Fruit fly (Drosophila melanogaster) whole organism, embryonic: Measurements from ENCODE around the gene svr.

Experiments used
- Ada2b ChIP-seq: fragments of 200-800 bp; sonication (Bioruptor generic); IDR thresholded peaks from 2 replicates; pipeline ENCODE4 v1.3.6; 2022; ENCODE audit warnings: missing biosample characterization, missing genetic modification characterization
- Bdp1 ChIP-seq: fragments of 200-800 bp; sonication (Bioruptor generic); optimal IDR thresholded peaks from 3 replicates; lab custom pipeline; 2016; ENCODE audit warnings: missing biosample characterization, missing genetic modification characterization
- CG10366 ChIP-seq: fragments of 200-800 bp; sonication (Bioruptor generic); IDR thresholded peaks from 2 replicates; pipeline ENCODE4 v1.3.6; 2022; ENCODE audit warnings: missing biosample characterization, missing genetic modification characterization
- CG10431 ChIP-seq: fragments of 200-800 bp; sonication (Bioruptor generic); optimal IDR thresholded peaks from 3 replicates; lab custom pipeline; 2018; ENCODE audit warnings: missing biosample characterization, mild to moderate bottlenecking, missing genetic modification characterization
- CG11456 ChIP-seq: fragments of 200-800 bp; sonication (Bioruptor generic); IDR thresholded peaks from 3 replicates; pipeline ENCODE4 v1.3.6; 2022; ENCODE audit warnings: missing biosample characterization, missing genetic modification characterization
- CG13296 ChIP-seq: fragments of 200-800 bp; sonication (Bioruptor generic); optimal IDR thresholded peaks from 3 replicates; lab custom pipeline; 2018; ENCODE audit warnings: missing biosample characterization, mild to moderate bottlenecking, missing genetic modification characterization
- CG15601 ChIP-seq: fragments of 200-800 bp; sonication (Bioruptor generic); optimal IDR thresholded peaks from 3 replicates; lab custom pipeline; 2019; ENCODE audit warnings: missing biosample characterization, mild to moderate bottlenecking, missing genetic modification characterization, moderate library complexity
- CG17361 ChIP-seq: fragments of 200-800 bp; sonication (Bioruptor generic); IDR thresholded peaks from 3 replicates; pipeline ENCODE4 v1.3.6; 2022; ENCODE audit warnings: missing biosample characterization, missing genetic modification characterization
- CG17612 ChIP-seq: fragments of 200-800 bp; sonication (Bioruptor generic); IDR thresholded peaks from 2 replicates; pipeline ENCODE4 v1.3.6; 2022; ENCODE audit warnings: missing biosample characterization, missing genetic modification characterization
- CG18011 ChIP-seq: fragments of 200-800 bp; sonication (Bioruptor generic); optimal IDR thresholded peaks from 2 replicates; lab custom pipeline; 2017; ENCODE audit warnings: missing biosample characterization, missing genetic modification characterization, mild to moderate bottlenecking, moderate library complexity, missing genotype
- CG18599 ChIP-seq: fragments of 200-800 bp; sonication (Bioruptor generic); optimal IDR thresholded peaks from 3 replicates; lab custom pipeline; 2017; ENCODE audit warnings: missing biosample characterization, missing genetic modification characterization, mild to moderate bottlenecking, moderate library complexity, missing genetic modification reagents
- CG2120 ChIP-seq: fragments of 200-800 bp; sonication (Bioruptor generic); optimal IDR thresholded peaks from 3 replicates; lab custom pipeline; 2016; ENCODE audit warnings: missing biosample characterization, missing genetic modification characterization
- CG2678 ChIP-seq: fragments of 200-800 bp; sonication (Bioruptor generic); optimal IDR thresholded peaks from 3 replicates; lab custom pipeline; 2019; ENCODE audit warnings: missing biosample characterization, mild to moderate bottlenecking, missing genetic modification characterization, moderate library complexity
- CG30431 ChIP-seq: fragments of 200-800 bp; sonication (Bioruptor generic); optimal IDR thresholded peaks from 2 replicates; lab custom pipeline; 2017; ENCODE audit warnings: missing biosample characterization, missing genetic modification characterization
- CG4404 ChIP-seq: fragments of 200-800 bp; sonication (Bioruptor generic); IDR thresholded peaks from 2 replicates; pipeline ENCODE4 v1.3.6; 2022; ENCODE audit warnings: missing biosample characterization, missing genetic modification characterization
- CG4730 ChIP-seq: fragments of 200-800 bp; sonication (Bioruptor generic); IDR thresholded peaks from 2 replicates; pipeline ENCODE4 v1.3.6; 2022; ENCODE audit warnings: missing biosample characterization, missing genetic modification characterization
- CG6854 ChIP-seq: fragments of 200-800 bp; sonication (Bioruptor generic); optimal IDR thresholded peaks from 3 replicates; lab custom pipeline; 2017; ENCODE audit warnings: missing biosample characterization, mild to moderate bottlenecking, missing genetic modification characterization
- CG7556 ChIP-seq: fragments of 200-800 bp; sonication (Bioruptor generic); optimal IDR thresholded peaks from 2 replicates; lab custom pipeline; 2017; ENCODE audit warnings: missing biosample characterization, mild to moderate bottlenecking, missing genetic modification characterization
- CG7963 ChIP-seq: fragments of 200-800 bp; sonication (Bioruptor generic); IDR thresholded peaks from 3 replicates; pipeline ENCODE4 v1.3.6; 2022; ENCODE audit warnings: missing biosample characterization, missing genetic modification characterization; ENCODE audit not compliant: partially characterized antibody
- CG8089 ChIP-seq: fragments of 200-800 bp; sonication (Bioruptor generic); optimal IDR thresholded peaks from 3 replicates; lab custom pipeline; 2016; ENCODE audit warnings: missing biosample characterization, missing genetic modification characterization
- CG8290 ChIP-seq, 3 experiments: fragments of 200-800 bp; sonication (Bioruptor generic); optimal IDR thresholded peaks; 2 replicates each; lab custom pipeline; 2016 to 2019; ENCODE audit warnings: missing biosample characterization in 3 of 3, missing genetic modification characterization in 3 of 3, mild to moderate bottlenecking in 2 of 3, moderate library complexity in 1 of 3
- Dip2 ChIP-seq: fragments of 200-800 bp; sonication (Bioruptor generic); IDR thresholded peaks from 2 replicates; pipeline ENCODE4 v1.3.6; 2022; ENCODE audit warnings: missing biosample characterization, missing genetic modification characterization
- H15 ChIP-seq: fragments of 200-800 bp; sonication (Bioruptor generic); IDR thresholded peaks from 3 replicates; pipeline ENCODE4 v1.3.6; 2022; ENCODE audit warnings: missing biosample characterization, missing genetic modification characterization
- Hr39 ChIP-seq: fragments of >200 bp; optimal IDR thresholded peaks from 2 replicates; lab custom pipeline; 2017
- Hr78 ChIP-seq, 2 experiments: fragments of 200-800 bp in 1 of 2; fragments of >200 bp in 1 of 2; sonication (Bioruptor generic) in 1 of 2; optimal IDR thresholded peaks; 2 replicates each; lab custom pipeline; 2017 to 2019; ENCODE audit warnings: missing biosample characterization in 2 of 2, missing genetic modification characterization in 2 of 2, mild to moderate bottlenecking in 1 of 2, moderate library complexity in 1 of 2
- Hsf ChIP-seq: fragments of 200-800 bp; sonication (Bioruptor generic); optimal IDR thresholded peaks from 3 replicates; lab custom pipeline; 2016; ENCODE audit warnings: missing biosample characterization, missing genetic modification characterization
- MTF-1 ChIP-seq: fragments of 200-800 bp; sonication (Bioruptor generic); optimal IDR thresholded peaks from 2 replicates; lab custom pipeline; 2018; ENCODE audit warnings: missing biosample characterization, mild to moderate bottlenecking, missing genetic modification characterization, borderline replicate concordance
- Med ChIP-seq: fragments of 200-800 bp; sonication (Bioruptor generic); peaks from one replicate; lab custom pipeline; 2016; ENCODE audit warnings: missing biosample characterization, missing genetic modification characterization, mild to moderate bottlenecking, inconsistent platforms, moderate library complexity
- NK7.1 ChIP-seq: fragments of 200-800 bp; sonication (Bioruptor generic); optimal IDR thresholded peaks from 3 replicates; lab custom pipeline; 2016; ENCODE audit warnings: missing biosample characterization, missing genetic modification characterization
- Nf-YB ChIP-seq: fragments of 200-800 bp; sonication (Bioruptor generic); optimal IDR thresholded peaks from 3 replicates; lab custom pipeline; 2019; ENCODE audit warnings: missing biosample characterization, mild to moderate bottlenecking, missing genetic modification characterization, moderate library complexity
- Nf-YC ChIP-seq: fragments of 200-800 bp; optimal IDR thresholded peaks from 3 replicates; lab custom pipeline; 2019; ENCODE audit warnings: missing biosample characterization, mild to moderate bottlenecking, missing genetic modification characterization, moderate library complexity
- Ptx1 ChIP-seq: fragments of 200-800 bp; sonication (Bioruptor generic); IDR thresholded peaks from 2 replicates; pipeline ENCODE4 v1.3.6; 2022; ENCODE audit warnings: missing biosample characterization, missing genetic modification characterization
- ase ChIP-seq: fragments of 200-800 bp; sonication (Bioruptor generic); IDR thresholded peaks from 3 replicates; pipeline ENCODE4 v1.3.6; 2022; ENCODE audit warnings: missing biosample characterization, missing genetic modification characterization
- eyg ChIP-seq: fragments of 200-800 bp; sonication (Bioruptor generic); optimal IDR thresholded peaks from 3 replicates; lab custom pipeline; 2016; ENCODE audit warnings: missing biosample characterization, missing genetic modification characterization
- insv ChIP-seq, 2 experiments: fragments of 200-800 bp; sonication (Bioruptor generic); optimal IDR thresholded peaks; 3 replicates each; lab custom pipeline; 2016 to 2018; ENCODE audit warnings: missing biosample characterization in 2 of 2, missing genetic modification characterization in 2 of 2
- jumu ChIP-seq: fragments of 200-800 bp; sonication (Bioruptor generic); optimal IDR thresholded peaks from 3 replicates; lab custom pipeline; 2016; ENCODE audit warnings: missing biosample characterization, missing genetic modification characterization
- lbe ChIP-seq: fragments of 200-800 bp; sonication (Bioruptor generic); optimal IDR thresholded peaks from 2 replicates; lab custom pipeline; 2016; ENCODE audit warnings: missing biosample characterization, mild to moderate bottlenecking, missing genetic modification characterization
- mirr ChIP-seq: fragments of 200-800 bp; sonication (Bioruptor generic); optimal IDR thresholded peaks from 3 replicates; lab custom pipeline; 2018; ENCODE audit warnings: missing biosample characterization, mild to moderate bottlenecking, missing genetic modification characterization
- otp ChIP-seq: fragments of 200-800 bp; sonication (Bioruptor generic); IDR thresholded peaks from 3 replicates; pipeline ENCODE4, ENCODE4 v1.3.6; 2022; ENCODE audit warnings: missing biosample characterization, missing genetic modification characterization
- pan ChIP-seq, 4 experiments: fragments of >200 bp in 3 of 4; fragments of 200-800 bp in 1 of 4; sonication (Bioruptor generic) in 1 of 4; optimal IDR thresholded peaks in 3 of 4; IDR thresholded peaks in 1 of 4; 2 replicates each; pipeline versions ENCODE4 v1.3.6 to Lab custom; 2017 to 2022; ENCODE audit warnings: missing biosample characterization in 2 of 4, missing genetic modification characterization in 2 of 4, mixed read lengths in 1 of 4
- prd ChIP-seq, 3 experiments: fragments of >200 bp in 2 of 3; fragments of 200-800 bp in 1 of 3; sonication (Bioruptor generic) in 1 of 3; optimal IDR thresholded peaks in 2 of 3; IDR thresholded peaks in 1 of 3; 2 replicates in 2 of 3; 3 replicates in 1 of 3; pipeline versions ENCODE4 v1.3.6 to Lab custom; 2017 to 2022; ENCODE audit warnings: missing biosample characterization in 1 of 3, missing genetic modification characterization in 1 of 3
- ranshi ChIP-seq: fragments of 200-800 bp; sonication (Bioruptor generic); IDR thresholded peaks from 2 replicates; pipeline ENCODE4 v1.3.6; 2022; ENCODE audit warnings: missing biosample characterization, missing genetic modification characterization
- rib ChIP-seq: fragments of 200-800 bp; sonication (Bioruptor generic); IDR thresholded peaks from 2 replicates; pipeline ENCODE4 v1.3.6; 2022; ENCODE audit warnings: missing biosample characterization, missing genetic modification characterization
- row ChIP-seq: fragments of 200-800 bp; sonication (Bioruptor generic); IDR thresholded peaks from 3 replicates; pipeline ENCODE4 v1.3.6; 2022; ENCODE audit warnings: missing biosample characterization, missing genetic modification characterization
- sd ChIP-seq: fragments of 200-800 bp; sonication (Bioruptor generic); optimal IDR thresholded peaks from 3 replicates; lab custom pipeline; 2018; ENCODE audit warnings: missing biosample characterization, mild to moderate bottlenecking, missing genetic modification characterization, moderate library complexity
- sens ChIP-seq: fragments of 200-800 bp; sonication (Bioruptor generic); peaks from one replicate; lab custom pipeline; 2016; ENCODE audit warnings: missing biosample characterization, missing genetic modification characterization
- tna ChIP-seq: fragments of 200-800 bp; sonication (Bioruptor generic); IDR thresholded peaks from 2 replicates; pipeline ENCODE4 v1.3.6; 2022; ENCODE audit warnings: missing biosample characterization, missing genetic modification characterization; ENCODE audit not compliant: partially characterized antibody
- zen ChIP-seq: fragments of 200-800 bp; sonication (Bioruptor generic); optimal IDR thresholded peaks from 3 replicates; lab custom pipeline; 2018; ENCODE audit warnings: missing biosample characterization, mild to moderate bottlenecking, missing genetic modification characterization, moderate library complexity

Gene svr

dm6 chrX:494191-494554 is 2.1 kb upstream of the svr start:
- TF ChIP-seq CG8290 (GFP tag; optimal IDR thresholded peaks at IDR 0.05; lab: Kevin White, UChicago) (no peak), CG8290 (tag; optimal IDR thresholded peaks at IDR 0.05; lab: Kevin White, UChicago) (peak in 1 of 2 experiments; percentile 54), Dip2 (GFP tag; lab: Robert Waterston, UW) (0 out of 2 replicates have a peak, but pooled peaks have one; percentile 0), CG13296 (GFP tag; lab: Kevin White, UChicago) (peak; percentile 23), CG10431 (no peak), lbe (no peak), Ada2b (GFP tag; lab: Robert Waterston, UW) (no peak), CG4404 (GFP tag; lab: Robert Waterston, UW) (no peak), Hsf (GFP tag; lab: Kevin White, UChicago) (no peak), jumu (GFP tag; lab: Kevin White, UChicago) (no peak), CG7963 (GFP tag; lab: Robert Waterston, UW) (no peak), CG17361 (GFP tag; lab: Robert Waterston, UW) (peak; percentile 45; the same call in 1 of the 3 replicates), CG11456 (GFP tag; lab: Robert Waterston, UW) (no peak), zen (tag; lab: Kevin White, UChicago) (no peak), CG10366 (GFP tag; lab: Robert Waterston, UW) (no peak), MTF-1 (peak; percentile 30), CG17612 (GFP tag; lab: Robert Waterston, UW) (0 out of 2 replicates have a peak, but pooled peaks have one; percentile 3), insv (GFP tag; optimal IDR thresholded peaks at IDR 0.05; lab: Kevin White, UChicago) (peak in 1 of 2 experiments; percentile 16), CG15601 (tag; lab: Kevin White, UChicago) (peak; percentile 54), CG18011 (GFP tag; lab: Kevin White, UChicago) (peak; percentile 95), NK7.1 (GFP tag; lab: Kevin White, UChicago) (no peak), Hr78 (GFP tag; optimal IDR thresholded peaks at IDR 0.05; lab: Kevin White, UChicago) (no peak), otp (GFP tag; lab: Robert Waterston, UW) (no peak), CG7556 (GFP tag; lab: Kevin White, UChicago) (peak; percentile 39), CG6854 (peak; percentile 10)
- TF ChIP-seq, all 482 proteins: peak for 11

dm6 chrX:494607-495006 is 1.6 kb upstream of the svr start, which contains the start of gene CG17778:
CG17778 (plus strand) TSS chrX:494614.
- TF ChIP-seq row (GFP tag; lab: Robert Waterston, UW) (peak; percentile 35; the same call in 2 of the 3 replicates), ase (GFP tag; lab: Robert Waterston, UW) (peak; percentile 33; the same call in 1 of the 3 replicates), CG2120 (GFP tag; lab: Kevin White, UChicago) (peak; percentile 32), Med (GFP tag; lab: Kevin White, UChicago) (peak; percentile 75), CG18599 (GFP tag; lab: Kevin White, UChicago) (peak; percentile 60), MTF-1 (no peak), CG2678 (tag; lab: Kevin White, UChicago) (peak; percentile 5), sens (peak; percentile 65), Nf-YB (GFP tag; lab: Kevin White, UChicago) (peak; percentile 28), eyg (GFP tag; lab: Kevin White, UChicago) (no peak), rib (no peak), pan (optimal IDR thresholded peaks at IDR 0.05; lab: Kevin White, UChicago) (no peak), pan (GFP tag; optimal IDR thresholded peaks at IDR 0.05 in 1 of 2, IDR thresholded peaks at IDR 0.05 in 1 of 2) (peak in 1 of 2 experiments; percentile 35), CG30431 (no peak), H15 (GFP tag; lab: Robert Waterston, UW) (0 out of 3 replicates have a peak, but pooled peaks have one; percentile 29), Ptx1 (GFP tag; lab: Robert Waterston, UW) (peak; percentile 31; the same call in 1 of the 2 replicates), Hr39 (no peak), CG4730 (GFP tag; lab: Robert Waterston, UW) (no peak), Ada2b (GFP tag; lab: Robert Waterston, UW) (0 out of 2 replicates have a peak, but pooled peaks have one; percentile 11), CG8089 (GFP tag; lab: Kevin White, UChicago) (no peak), Bdp1 (GFP tag; lab: Kevin White, UChicago) (no peak), prd (optimal IDR thresholded peaks at IDR 0.05; lab: Kevin White, UChicago) (no peak), prd (GFP tag; IDR thresholded peaks at IDR 0.05; lab: Robert Waterston, UW) (0 out of 3 replicates have a peak, but pooled peaks have one; percentile 26), ranshi (GFP tag; lab: Robert Waterston, UW) (peak; percentile 22; the same call in 1 of the 2 replicates), Nf-YC (peak; percentile 68), tna (no peak), sd (peak; percentile 55), mirr (GFP tag; lab: Kevin White, UChicago) (no peak)
